Fruit fly (Drosophila melanogaster) whole organism, embryonic: ENCODE results near the gene pck.

Experiments used
- Atf6 ChIP-seq: fragments of 200-800 bp; sonication (Bioruptor generic); IDR thresholded peaks from 2 replicates; pipeline ENCODE4 v1.3.6; 2022; ENCODE audit warnings: missing biosample characterization, missing genetic modification characterization
- Awh ChIP-seq: fragments of 200-800 bp; sonication (Bioruptor generic); IDR thresholded peaks from 2 replicates; pipeline ENCODE4, ENCODE4 v1.3.6; 2022; ENCODE audit warnings: missing biosample characterization, missing genetic modification characterization
- BtbVII ChIP-seq: fragments of 200-800 bp; sonication (Bioruptor generic); optimal IDR thresholded peaks from 3 replicates; lab custom pipeline; 2017; ENCODE audit warnings: missing biosample characterization, mild to moderate bottlenecking, missing genetic modification characterization
- CG1024 ChIP-seq: fragments of 200-800 bp; sonication (Bioruptor generic); IDR thresholded peaks from 2 replicates; pipeline ENCODE4 v1.3.6; 2022; ENCODE audit warnings: missing biosample characterization, missing genetic modification characterization
- CG10431 ChIP-seq: fragments of 200-800 bp; sonication (Bioruptor generic); optimal IDR thresholded peaks from 3 replicates; lab custom pipeline; 2018; ENCODE audit warnings: missing biosample characterization, mild to moderate bottlenecking, missing genetic modification characterization
- CG11695 ChIP-seq: fragments of 200-800 bp; sonication (Bioruptor generic); IDR thresholded peaks from 3 replicates; pipeline ENCODE4 v1.3.6; 2022; ENCODE audit warnings: missing biosample characterization, missing genetic modification characterization
- CG13775 ChIP-seq: fragments of 200-800 bp; sonication (Bioruptor generic); optimal IDR thresholded peaks from 3 replicates; lab custom pipeline; 2017; ENCODE audit warnings: missing biosample characterization, mild to moderate bottlenecking, missing genetic modification characterization
- CG14014 ChIP-seq: fragments of 200-800 bp; sonication (Bioruptor generic); IDR thresholded peaks from 2 replicates; pipeline ENCODE4 v1.3.6; 2022; ENCODE audit warnings: missing biosample characterization, missing genetic modification characterization
- CG15073 ChIP-seq: fragments of 200-800 bp; sonication (Bioruptor generic); optimal IDR thresholded peaks from 2 replicates; lab custom pipeline; 2016; ENCODE audit warnings: missing biosample characterization, missing genetic modification characterization
- CG16815 ChIP-seq: fragments of 200-800 bp; sonication (Bioruptor generic); optimal IDR thresholded peaks from 3 replicates; lab custom pipeline; 2017; ENCODE audit warnings: missing biosample characterization, mild to moderate bottlenecking, missing genetic modification characterization
- CG17829 ChIP-seq: fragments of 200-800 bp; optimal IDR thresholded peaks from 2 replicates; lab custom pipeline; 2019; ENCODE audit warnings: missing biosample characterization, mild to moderate bottlenecking, missing genetic modification characterization, moderate library complexity
- CG18011 ChIP-seq: fragments of 200-800 bp; sonication (Bioruptor generic); optimal IDR thresholded peaks from 2 replicates; lab custom pipeline; 2017; ENCODE audit warnings: missing biosample characterization, missing genetic modification characterization, mild to moderate bottlenecking, moderate library complexity, missing genotype
- CG18619 ChIP-seq: fragments of 200-800 bp; sonication (Bioruptor generic); optimal IDR thresholded peaks from 3 replicates; lab custom pipeline; 2017; ENCODE audit warnings: missing biosample characterization, mild to moderate bottlenecking, missing genetic modification characterization
- CG2678 ChIP-seq: fragments of 200-800 bp; sonication (Bioruptor generic); optimal IDR thresholded peaks from 3 replicates; lab custom pipeline; 2019; ENCODE audit warnings: missing biosample characterization, mild to moderate bottlenecking, missing genetic modification characterization, moderate library complexity
- CG4328 ChIP-seq: fragments of 200-800 bp; sonication (Bioruptor generic); optimal IDR thresholded peaks from 3 replicates; lab custom pipeline; 2017; ENCODE audit warnings: missing biosample characterization, missing genetic modification reagents, missing genetic modification characterization
- CG6272 ChIP-seq: fragments of 200-800 bp; sonication (Bioruptor generic); IDR thresholded peaks from 2 replicates; pipeline ENCODE4 v1.3.6; 2022; ENCODE audit warnings: missing biosample characterization, missing genetic modification characterization
- CG7839 ChIP-seq: fragments of 200-800 bp; sonication (Bioruptor generic); optimal IDR thresholded peaks from 3 replicates; lab custom pipeline; 2018; ENCODE audit warnings: missing biosample characterization, mild to moderate bottlenecking, missing genetic modification characterization, moderate library complexity
- CG8765 ChIP-seq: fragments of 200-800 bp; sonication (Bioruptor generic); IDR thresholded peaks from 2 replicates; pipeline ENCODE4 v1.3.6; 2022; ENCODE audit warnings: missing biosample characterization, missing genetic modification characterization
- CG8924 ChIP-seq: fragments of 200-800 bp; optimal IDR thresholded peaks from 3 replicates; lab custom pipeline; 2019; ENCODE audit warnings: missing biosample characterization, mild to moderate bottlenecking, missing genetic modification characterization, moderate library complexity
- CG9609 ChIP-seq: fragments of 200-800 bp; sonication (Bioruptor generic); optimal IDR thresholded peaks from 3 replicates; lab custom pipeline; 2016; ENCODE audit warnings: missing biosample characterization, missing genetic modification characterization
- Chrac-16 ChIP-seq: fragments of 200-800 bp; sonication (Bioruptor generic); optimal IDR thresholded peaks from 3 replicates; lab custom pipeline; 2016; ENCODE audit warnings: missing biosample characterization, missing genetic modification characterization
- Dbx ChIP-seq: fragments of 200-800 bp; sonication (Bioruptor generic); IDR thresholded peaks from 3 replicates; pipeline ENCODE4 v1.3.6; 2022; ENCODE audit warnings: missing biosample characterization, missing genetic modification characterization
- Dip3 ChIP-seq: fragments of 200-800 bp; sonication (Bioruptor generic); optimal IDR thresholded peaks from 3 replicates; lab custom pipeline; 2016; ENCODE audit warnings: missing biosample characterization, missing genetic modification characterization
- Ets65A ChIP-seq: fragments of 200-800 bp; sonication (Bioruptor generic); peaks from one replicate; lab custom pipeline; 2016; ENCODE audit warnings: missing biosample characterization, missing genetic modification characterization
- Hand ChIP-seq: fragments of 200-800 bp; sonication (Bioruptor generic); optimal IDR thresholded peaks from 2 replicates; lab custom pipeline; 2017; ENCODE audit warnings: mild to moderate bottlenecking, missing biosample characterization, missing genetic modification reagents, missing genetic modification characterization
- Hsf ChIP-seq: fragments of 200-800 bp; sonication (Bioruptor generic); optimal IDR thresholded peaks from 3 replicates; lab custom pipeline; 2016; ENCODE audit warnings: missing biosample characterization, missing genetic modification characterization
- Lhr ChIP-seq: fragments of 200-800 bp; sonication (Bioruptor generic); optimal IDR thresholded peaks from 3 replicates; lab custom pipeline; 2017; ENCODE audit warnings: mild to moderate bottlenecking, missing biosample characterization, missing genetic modification reagents, missing genetic modification characterization
- Lpt ChIP-seq: fragments of >200 bp; optimal IDR thresholded peaks from 2 replicates; lab custom pipeline; 2018; ENCODE audit warnings: missing biosample characterization, missing genetic modification characterization
- Nf-YC ChIP-seq: fragments of 200-800 bp; optimal IDR thresholded peaks from 3 replicates; lab custom pipeline; 2019; ENCODE audit warnings: missing biosample characterization, mild to moderate bottlenecking, missing genetic modification characterization, moderate library complexity
- Optix ChIP-seq: fragments of 200-800 bp; sonication (Bioruptor generic); IDR thresholded peaks from 3 replicates; pipeline ENCODE4 v1.3.6; 2022; ENCODE audit warnings: missing biosample characterization, missing genetic modification characterization
- Ssrp ChIP-seq: fragments of 200-800 bp; sonication (Bioruptor generic); optimal IDR thresholded peaks from 2 replicates; lab custom pipeline; 2018; ENCODE audit warnings: missing biosample characterization, mild to moderate bottlenecking, missing genetic modification characterization, moderate library complexity
- TFAM ChIP-seq: fragments of 200-800 bp; sonication (Bioruptor generic); optimal IDR thresholded peaks from 2 replicates; lab custom pipeline; 2017; ENCODE audit warnings: missing biosample characterization, missing genetic modification characterization, inconsistent platforms
- Tbp ChIP-seq: fragments of >200 bp; optimal IDR thresholded peaks from 2 replicates; lab custom pipeline; 2018; ENCODE audit warnings: missing biosample characterization, missing genetic modification characterization
- ato ChIP-seq: fragments of 200-800 bp; sonication (Bioruptor generic); IDR thresholded peaks from 2 replicates; pipeline ENCODE4 v1.3.6; 2022; ENCODE audit warnings: missing biosample characterization, missing genetic modification characterization; ENCODE audit not compliant: partially characterized antibody
- bigmax ChIP-seq: fragments of 200-800 bp; sonication (Bioruptor generic); optimal IDR thresholded peaks from 2 replicates; lab custom pipeline; 2018; ENCODE audit warnings: missing biosample characterization, mild to moderate bottlenecking, missing genetic modification characterization
- cas ChIP-seq: fragments of 200-800 bp; sonication (Bioruptor generic); IDR thresholded peaks from 2 replicates; pipeline ENCODE4 v1.3.6; 2022; ENCODE audit warnings: missing biosample characterization, missing genetic modification characterization
- chm ChIP-seq: fragments of 200-800 bp; sonication (Bioruptor generic); IDR thresholded peaks from 2 replicates; pipeline ENCODE4 v1.3.6; 2022; ENCODE audit warnings: missing biosample characterization, missing genetic modification characterization
- da ChIP-seq: fragments of 200-800 bp; sonication (Bioruptor generic); optimal IDR thresholded peaks from 2 replicates; lab custom pipeline; 2016; ENCODE audit warnings: missing biosample characterization, missing genetic modification characterization
- dpn ChIP-seq, 2 experiments: fragments of 200-800 bp; sonication (Bioruptor generic); optimal IDR thresholded peaks; 3 replicates each; lab custom pipeline; 2016; ENCODE audit warnings: missing biosample characterization in 2 of 2, missing genetic modification characterization in 2 of 2
- gcm ChIP-seq: fragments of 200-800 bp; sonication (Bioruptor generic); optimal IDR thresholded peaks from 2 replicates; lab custom pipeline; 2019; ENCODE audit warnings: missing biosample characterization, mild to moderate bottlenecking, missing genetic modification characterization, moderate library complexity
- gcm2 ChIP-seq: fragments of 200-800 bp; sonication (Bioruptor generic); optimal IDR thresholded peaks from 2 replicates; lab custom pipeline; 2016; ENCODE audit warnings: missing biosample characterization, missing genetic modification characterization
- hb ChIP-seq: fragments of 200-800 bp; sonication (Bioruptor generic); IDR thresholded peaks from 3 replicates; pipeline ENCODE4 v1.3.6; 2022; ENCODE audit warnings: missing biosample characterization, missing genetic modification characterization; ENCODE audit not compliant: partially characterized antibody
- ken ChIP-seq: fragments of 200-800 bp; sonication (Bioruptor generic); IDR thresholded peaks from 3 replicates; pipeline ENCODE4 v1.3.6; 2022; ENCODE audit warnings: missing biosample characterization, missing genetic modification characterization
- luna ChIP-seq: fragments of 200-800 bp; sonication (Bioruptor generic); optimal IDR thresholded peaks from 2 replicates; lab custom pipeline; 2016; ENCODE audit warnings: missing biosample characterization, missing genetic modification characterization
- nerfin-2 ChIP-seq: fragments of 200-800 bp; sonication (Bioruptor generic); IDR thresholded peaks from 2 replicates; pipeline ENCODE4 v1.3.6; 2022; ENCODE audit warnings: missing biosample characterization, missing genetic modification characterization; ENCODE audit not compliant: partially characterized antibody
- oc ChIP-seq: fragments of 200-800 bp; sonication (Bioruptor generic); optimal IDR thresholded peaks from 2 replicates; lab custom pipeline; 2018; ENCODE audit warnings: missing biosample characterization, mild to moderate bottlenecking, missing genetic modification characterization, moderate library complexity
- odd ChIP-seq: fragments of 200-800 bp; sonication (Bioruptor generic); optimal IDR thresholded peaks from 2 replicates; lab custom pipeline; 2017; ENCODE audit warnings: missing biosample characterization, mild to moderate bottlenecking, missing genetic modification characterization
- pnt ChIP-seq: fragments of 200-800 bp; sonication (Bioruptor generic); optimal IDR thresholded peaks from 3 replicates; lab custom pipeline; 2016; ENCODE audit warnings: missing biosample characterization, missing genetic modification characterization
- sna ChIP-seq: fragments of 200-800 bp; sonication (Bioruptor generic); IDR thresholded peaks from 2 replicates; pipeline ENCODE4 v1.3.6; 2022; ENCODE audit warnings: missing biosample characterization, missing genetic modification characterization; ENCODE audit not compliant: partially characterized antibody
- vvl ChIP-seq: fragments of 200-800 bp; sonication (Bioruptor generic); IDR thresholded peaks from 2 replicates; pipeline ENCODE4 v1.3.6; 2022; ENCODE audit warnings: missing biosample characterization, missing genetic modification characterization

The pck gene

DNA sequence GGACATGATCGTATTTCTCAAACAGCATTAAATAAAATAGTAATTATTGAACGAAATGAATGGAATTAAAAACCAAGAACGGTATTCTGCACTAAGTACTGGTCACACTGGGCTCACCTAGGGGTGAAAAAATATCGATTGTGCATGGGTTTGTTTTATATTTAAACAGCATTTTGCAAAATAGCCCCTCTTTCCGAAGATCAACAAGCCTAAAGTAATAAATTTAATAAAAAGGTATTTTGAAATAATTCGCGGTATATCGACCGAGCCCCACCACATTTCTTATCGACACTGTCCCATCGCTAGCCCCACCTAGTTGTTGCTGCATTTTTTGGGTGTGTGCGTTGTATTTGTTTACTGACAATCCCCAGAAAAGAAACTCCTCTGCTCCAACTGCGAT, at the start of gene pck (continued):
- TF ChIP-seq Dip3 (GFP tag; lab: Kevin White, UChicago) (peak; percentile 63), chm (peak; percentile 60; the same call in 1 of the 2 replicates), CG6272 (GFP tag; lab: Robert Waterston, UW) (peak; percentile 30; the same call in 1 of the 2 replicates), Atf6 (peak; percentile 52; the same call in 1 of the 2 replicates), CG13775 (GFP tag; lab: Kevin White, UChicago) (peak; percentile 69), luna (no peak), CG9609 (GFP tag; lab: Kevin White, UChicago) (peak; percentile 66), CG16815 (GFP tag; lab: Kevin White, UChicago) (peak; percentile 19), Ssrp (tag; lab: Kevin White, UChicago) (peak; percentile 25), CG8765 (peak; percentile 51), CG15073 (GFP tag; lab: Kevin White, UChicago) (no peak), CG2678 (tag; lab: Kevin White, UChicago) (peak; percentile 52), gcm (GFP tag; lab: Kevin White, UChicago) (peak; percentile 51), dpn (GFP tag; optimal IDR thresholded peaks at IDR 0.05; lab: Kevin White, UChicago) (peak; percentile 61 to 80), Hsf (peak; percentile 67), Optix (GFP tag; lab: Robert Waterston, UW) (peak; percentile 70; the same call in 2 of the 3 replicates), TFAM (GFP tag; lab: Kevin White, UChicago) (no peak), vvl (GFP tag; lab: Robert Waterston, UW) (peak; percentile 86), sna (peak; percentile 49; the same call in 1 of the 2 replicates), CG7839 (tag; lab: Kevin White, UChicago) (no peak), da (GFP tag; lab: Kevin White, UChicago) (no peak), pnt (GFP tag; lab: Kevin White, UChicago) (peak; percentile 60), CG18619 (GFP tag; lab: Kevin White, UChicago) (peak; percentile 9), CG4328 (GFP tag; lab: Kevin White, UChicago) (no peak), nerfin-2 (0 out of 2 replicates have a peak, but pooled peaks have one; percentile 29), Chrac-16 (GFP tag; lab: Kevin White, UChicago) (peak; percentile 75), odd (no peak), ken (GFP tag; lab: Robert Waterston, UW) (peak; percentile 73), CG14014 (no peak), Lpt (GFP tag; lab: Kevin White, UChicago) (no peak), CG17829 (tag; lab: Kevin White, UChicago) (peak; percentile 67), cas (GFP tag; lab: Robert Waterston, UW) (no peak), bigmax (GFP tag; lab: Kevin White, UChicago) (no peak), Ets65A (no peak), Awh (0 out of 2 replicates have a peak, but pooled peaks have one; percentile 33), ato (GFP tag; lab: Robert Waterston, UW) (no peak; the same call in 1 of the 2 replicates), oc (tag; lab: Kevin White, UChicago) (no peak), hb (no peak), CG18011 (peak; percentile 56), CG1024 (GFP tag; lab: Robert Waterston, UW) (peak; percentile 56), Lhr (GFP tag; lab: Kevin White, UChicago) (peak; percentile 42), CG10431 (GFP tag; lab: Kevin White, UChicago) (no peak), CG8924 (peak; percentile 52), Tbp (GFP tag; lab: Kevin White, UChicago) (no peak), Nf-YC (peak; percentile 31), Hand (GFP tag; lab: Kevin White, UChicago) (no peak), BtbVII (GFP tag; lab: Kevin White, UChicago) (no peak), gcm2 (GFP tag; lab: Kevin White, UChicago) (peak; percentile 36), CG11695 (GFP tag; lab: Robert Waterston, UW) (no peak), Dbx (GFP tag; lab: Robert Waterston, UW) (peak; percentile 59; the same call in 2 of the 3 replicates)
